Worm (Caenorhabditis elegans): ENCODE measurements around the gene T05C1.1.

DNA sequence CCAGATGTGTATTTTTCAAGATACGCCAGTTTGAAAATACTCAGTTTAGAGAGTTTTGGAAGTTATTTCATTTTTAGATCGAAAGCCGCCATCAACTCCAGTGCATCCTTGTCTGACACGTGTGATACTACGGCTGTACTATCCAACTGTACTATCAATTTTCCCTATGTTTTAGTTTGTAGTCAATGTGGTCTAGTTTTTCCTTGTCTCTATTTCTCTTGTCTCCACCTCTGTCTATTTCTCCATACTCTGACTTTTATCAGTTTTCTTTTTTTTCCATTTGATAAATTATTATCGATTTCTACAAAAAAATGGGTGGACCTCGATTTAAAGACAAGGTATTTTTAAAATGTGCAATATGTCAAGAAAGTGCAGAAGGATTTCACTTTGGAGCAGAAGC, 39.8 kb upstream of the T05C1.1 start, which contains the start of gene nhr-16:
- no peak for TF ChIP-seq lin-13 (GFP tag; optimal IDR thresholded peaks at IDR 0.05)
- TF ChIP-seq nhr-23 (tag; optimal IDR thresholded peaks at IDR 0.05) = no peak
- TF ChIP-seq mab-5 (tag; optimal IDR thresholded peaks at IDR 0.05) = no peak
- TF ChIP-seq blmp-1 (tag; optimal IDR thresholded peaks at IDR 0.05; ENCODE audit: insufficient read depth) = no peak
- TF ChIP-seq snpc-4 (tag; optimal IDR thresholded peaks at IDR 0.05) = no peak

All from whole organism, L2 larva.